Worm (Caenorhabditis elegans): ENCODE results near the gene ift-81.

DNA sequence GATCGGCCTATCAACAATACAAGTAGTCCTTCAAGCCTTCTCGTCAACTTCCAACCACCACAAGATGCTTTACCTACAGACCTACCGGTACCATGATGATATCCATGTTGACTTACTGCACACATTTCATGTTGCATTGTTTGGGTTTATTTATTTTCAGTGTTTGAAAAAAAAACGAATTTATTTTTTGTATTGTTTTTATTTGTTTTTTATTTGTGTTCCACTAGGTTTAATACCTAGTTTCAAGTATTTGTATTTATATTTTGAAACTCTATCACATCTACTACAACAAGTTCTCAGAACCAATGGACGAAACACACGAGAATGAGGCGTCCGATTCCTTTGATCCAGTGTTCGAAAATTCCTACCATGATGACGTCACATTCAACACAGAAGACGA is 14.8 kb upstream of the ift-81 start, which contains the start of gene vps-41:
- no peak for TF ChIP-seq ztf-25 (GFP tag; IDR thresholded peaks at IDR 0.05)
- no peak for TF ChIP-seq ztf-3 (GFP tag; optimal IDR thresholded peaks at IDR 0.05)
- TF ChIP-seq tbp1 (GFP tag; optimal IDR thresholded peaks at IDR 0.05): no peak
- TF ChIP-seq C17E4.6 (GFP tag; IDR thresholded peaks at IDR 0.05): no peak
